Fruit fly (Drosophila melanogaster): Measurements from ENCODE around the gene cyst.

cyst gene

dm6 chr2L:19537779-19538456 lies 29.4 kb upstream of the cyst start, which contains the start of gene CG13082 (continued):
- peak; percentile 58 for TF ChIP-seq CG9727 (GFP tag; optimal IDR thresholded peaks at IDR 0.05)
- TF ChIP-seq CG7271 (tag; optimal IDR thresholded peaks at IDR 0.05): no peak
- no peak for TF ChIP-seq mld (GFP tag; IDR thresholded peaks at IDR 0.05; ENCODE audit: partially characterized antibody)
- no peak for TF ChIP-seq gt (GFP tag; IDR thresholded peaks at IDR 0.05)
- TF ChIP-seq H2.0 (GFP tag; IDR thresholded peaks at IDR 0.05): no peak
- no peak for TF ChIP-seq Myb (GFP tag; optimal IDR thresholded peaks at IDR 0.05)
- peak; percentile 24 for TF ChIP-seq Nf-YB (GFP tag; optimal IDR thresholded peaks at IDR 0.05)
- peak; percentile 63 for TF ChIP-seq unpg (GFP tag; optimal IDR thresholded peaks at IDR 0.05)
- no peak for TF ChIP-seq bigmax (GFP tag; optimal IDR thresholded peaks at IDR 0.05)
- TF ChIP-seq CG30431 (GFP tag; optimal IDR thresholded peaks at IDR 0.05): peak; percentile 27
- no peak for TF ChIP-seq YL-1 (GFP tag; optimal IDR thresholded peaks at IDR 0.05)
- TF ChIP-seq cas (GFP tag; IDR thresholded peaks at IDR 0.05): no peak
- no peak for TF ChIP-seq CG6791 (GFP tag; IDR thresholded peaks at IDR 0.05; ENCODE audit: partially characterized antibody)
- peak; percentile 11 for TF ChIP-seq CG17359 (tag; optimal IDR thresholded peaks at IDR 0.05)
- TF ChIP-seq CG8281 (tag; optimal IDR thresholded peaks at IDR 0.05): no peak
- no peak; the same call in 1 of the 2 replicates for TF ChIP-seq Ptx1 (GFP tag; IDR thresholded peaks at IDR 0.05)
- no peak for TF ChIP-seq CG18764 (GFP tag; optimal IDR thresholded peaks at IDR 0.05)
- TF ChIP-seq CG1602 (GFP tag; optimal IDR thresholded peaks at IDR 0.05): peak; percentile 24
- TF ChIP-seq Hsf (GFP tag; optimal IDR thresholded peaks at IDR 0.05): peak; percentile 51
- no peak for TF ChIP-seq exex (tag; optimal IDR thresholded peaks at IDR 0.05)
- TF ChIP-seq Ets65A (GFP tag): peak; percentile 2
- peak; percentile 10 for TF ChIP-seq tup (GFP tag; optimal IDR thresholded peaks at IDR 0.05)
- peak; percentile 26 for TF ChIP-seq Hr3 (GFP tag; optimal IDR thresholded peaks at IDR 0.05)
- TF ChIP-seq CG4282 (GFP tag; optimal IDR thresholded peaks at IDR 0.05): no peak
- TF ChIP-seq CG12104 (GFP tag; optimal IDR thresholded peaks at IDR 0.05): no peak
- TF ChIP-seq br (optimal IDR thresholded peaks at IDR 0.05): no peak
- peak; percentile 20 for TF ChIP-seq Jarid2 (GFP tag; optimal IDR thresholded peaks at IDR 0.05)
- TF ChIP-seq pan (optimal IDR thresholded peaks at IDR 0.05): no peak
- no peak for TF ChIP-seq pan (GFP tag; optimal IDR thresholded peaks at IDR 0.05 in 1 of 2, IDR thresholded peaks at IDR 0.05 in 1 of 2)
- TF ChIP-seq C15 (GFP tag; IDR thresholded peaks at IDR 0.05): no peak
- TF ChIP-seq CG16813 (GFP tag; IDR thresholded peaks at IDR 0.05; ENCODE audit: partially characterized antibody): no peak
- no peak for TF ChIP-seq CG15514 (GFP tag; optimal IDR thresholded peaks at IDR 0.05)
- TF ChIP-seq D (optimal IDR thresholded peaks at IDR 0.05): no peak
- TF ChIP-seq D (GFP tag; optimal IDR thresholded peaks at IDR 0.05): peak; percentile 75
- no peak for TF ChIP-seq CG6683 (GFP tag; optimal IDR thresholded peaks at IDR 0.05)
- peak; percentile 51; the same call in 1 of the 2 replicates for TF ChIP-seq ara (GFP tag; IDR thresholded peaks at IDR 0.05)
- TF ChIP-seq CG12659 (GFP tag; optimal IDR thresholded peaks at IDR 0.05): peak; percentile 5
- TF ChIP-seq CG10209 (GFP tag; optimal IDR thresholded peaks at IDR 0.05): peak; percentile 48
- no peak for TF ChIP-seq CG10654 (GFP tag; optimal IDR thresholded peaks at IDR 0.05)
- TF ChIP-seq h (optimal IDR thresholded peaks at IDR 0.05): no peak
- peak; percentile 75 for TF ChIP-seq Spps (tag; optimal IDR thresholded peaks at IDR 0.05)
- no peak for TF ChIP-seq ERR (GFP tag; optimal IDR thresholded peaks at IDR 0.05)
- peak; percentile 36; the same call in 1 of the 2 replicates for TF ChIP-seq vvl (GFP tag; IDR thresholded peaks at IDR 0.05)
- TF ChIP-seq CG3838 (GFP tag; optimal IDR thresholded peaks at IDR 0.05): no peak
- no peak for TF ChIP-seq E2f1 (GFP tag; IDR thresholded peaks at IDR 0.05)
- peak; percentile 13 for TF ChIP-seq CG9817 (tag; optimal IDR thresholded peaks at IDR 0.05)
- TF ChIP-seq CG1647 (GFP tag; optimal IDR thresholded peaks at IDR 0.05): no peak
- TF ChIP-seq CG43689 (GFP tag; IDR thresholded peaks at IDR 0.05): no peak
- TF ChIP-seq sd (tag; optimal IDR thresholded peaks at IDR 0.05): no peak
- TF ChIP-seq CG4404 (GFP tag; IDR thresholded peaks at IDR 0.05): no peak
- TF ChIP-seq CG11504 (tag; optimal IDR thresholded peaks at IDR 0.05): peak; percentile 64
